Worm (Caenorhabditis elegans) whole organism, L3 larva: ENCODE results near the gene Y62H9A.15.

ENCODE experiments used
- R02D3.7 ChIP-seq: fragments of 150-350 bp; optimal IDR thresholded peaks from 2 replicates; lab custom pipeline; 2014; ENCODE audit warnings: missing biosample characterization, missing genetic modification characterization
- aly-2 ChIP-seq: fragments of 150-350 bp; optimal IDR thresholded peaks from 2 replicates; lab custom pipeline; 2014; ENCODE audit warnings: missing biosample characterization, missing genetic modification characterization
- egl-5 ChIP-seq: fragments of 150-350 bp; optimal IDR thresholded peaks from 2 replicates; lab custom pipeline; 2017; ENCODE audit warnings: missing biosample characterization, missing genetic modification reagents, missing genetic modification characterization, inconsistent platforms
- elt-3 ChIP-seq, 3 experiments: fragments of 150-350 bp in 1 of 3; sonication (generic microtip) in 2 of 3; optimal IDR thresholded peaks; 2 replicates in 2 of 3; 4 replicates in 1 of 3; lab custom pipeline; 2014 to 2017; ENCODE audit warnings: missing biosample characterization in 3 of 3, missing genetic modification characterization in 3 of 3
- fkh-10 ChIP-seq: sonication (generic microtip); optimal IDR thresholded peaks from 2 replicates; lab custom pipeline; 2017; ENCODE audit warnings: missing biosample characterization, missing genetic modification reagents, missing genetic modification characterization
- jun-1 ChIP-seq: fragments of 150-350 bp; optimal IDR thresholded peaks from 2 replicates; lab custom pipeline; 2014; ENCODE audit warnings: missing biosample characterization, missing genetic modification reagents, missing genetic modification characterization
- mdl-1 ChIP-seq: fragments of 150-350 bp; optimal IDR thresholded peaks from 2 replicates; lab custom pipeline; 2014; ENCODE audit warnings: missing biosample characterization, missing genetic modification characterization
- mml-1 ChIP-seq: fragments of 150-350 bp; sonication (generic microtip); optimal IDR thresholded peaks from 3 replicates; lab custom pipeline; 2014; ENCODE audit warnings: missing biosample characterization, missing genetic modification characterization
- nhr-23 ChIP-seq: fragments of 150-350 bp; optimal IDR thresholded peaks from 2 replicates; lab custom pipeline; 2014; ENCODE audit warnings: missing biosample characterization, missing genetic modification reagents, missing genetic modification characterization
- nhr-28 ChIP-seq: fragments of 150-350 bp; optimal IDR thresholded peaks from 2 replicates; lab custom pipeline; 2014; ENCODE audit warnings: missing biosample characterization, missing genetic modification characterization
- ztf-4 ChIP-seq: fragments of 150-350 bp; optimal IDR thresholded peaks from 2 replicates; lab custom pipeline; 2014; ENCODE audit warnings: missing biosample characterization, missing genetic modification characterization

- TF ChIP-seq R02D3.7 (tag; lab: Kevin White, UChicago) (no peak), elt-3 (tag; optimal IDR thresholded peaks at IDR 0.05; lab: Kevin White, UChicago) (no peak), mdl-1 (tag; lab: Kevin White, UChicago) (no peak), ztf-4 (tag; lab: Kevin White, UChicago) (no peak), jun-1 (tag; lab: Kevin White, UChicago) (no peak), egl-5 (tag; lab: Kevin White, UChicago) (no peak), nhr-28 (no peak), fkh-10 (GFP tag; lab: Kevin White, UChicago) (no peak), nhr-23 (tag; lab: Kevin White, UChicago) (no peak), mml-1 (tag; lab: Kevin White, UChicago) (no peak), aly-2 (tag; lab: Kevin White, UChicago) (no peak)
Observed at ce11 chrX:11892328-11892727, 17.6 kb downstream of the Y62H9A.15 start, which contains the start of gene Y62H9A.8.
